Fruit fly (Drosophila melanogaster) whole organism, embryonic: ENCODE measurements around the gene Cpr64Ab.
A peak's percentile ranks its signal among the peaks of the same experiment; 100 is the strongest.

Source experiments
- Ada2b ChIP-seq: fragments of 200-800 bp; sonication (Bioruptor generic); IDR thresholded peaks from 2 replicates; pipeline ENCODE4 v1.3.6; 2022; ENCODE audit warnings: missing biosample characterization, missing genetic modification characterization
- Atf6 ChIP-seq: fragments of 200-800 bp; sonication (Bioruptor generic); IDR thresholded peaks from 2 replicates; pipeline ENCODE4 v1.3.6; 2022; ENCODE audit warnings: missing biosample characterization, missing genetic modification characterization
- C15 ChIP-seq: fragments of 200-800 bp; sonication (Bioruptor generic); IDR thresholded peaks from 3 replicates; pipeline ENCODE4 v1.3.6; 2022; ENCODE audit warnings: missing biosample characterization, missing genetic modification characterization
- CG10209 ChIP-seq: fragments of 200-800 bp; sonication (Bioruptor generic); optimal IDR thresholded peaks from 3 replicates; lab custom pipeline; 2017; ENCODE audit warnings: missing biosample characterization, mild to moderate bottlenecking, missing genetic modification characterization, missing genetic modification reagents
- CG11093 ChIP-seq: fragments of 200-800 bp; sonication (Bioruptor generic); IDR thresholded peaks from 3 replicates; pipeline ENCODE4 v1.3.6; 2022; ENCODE audit warnings: missing biosample characterization, missing genetic modification characterization
- CG12104 ChIP-seq: fragments of 200-800 bp; sonication (Bioruptor generic); optimal IDR thresholded peaks from 3 replicates; lab custom pipeline; 2016; ENCODE audit warnings: missing biosample characterization, missing genetic modification characterization
- CG12659 ChIP-seq: fragments of 200-800 bp; sonication (Bioruptor generic); optimal IDR thresholded peaks from 3 replicates; lab custom pipeline; 2017; ENCODE audit warnings: mild to moderate bottlenecking, missing biosample characterization, missing genetic modification reagents, missing genetic modification characterization
- CG14710 ChIP-seq: fragments of 200-800 bp; sonication (Bioruptor generic); optimal IDR thresholded peaks from 3 replicates; lab custom pipeline; 2019; ENCODE audit warnings: missing biosample characterization, mild to moderate bottlenecking, missing genetic modification characterization, moderate library complexity
- CG16779 ChIP-seq: fragments of 200-800 bp; sonication (Bioruptor generic); IDR thresholded peaks from 2 replicates; pipeline ENCODE4 v1.3.6; 2022; ENCODE audit warnings: missing biosample characterization, missing genetic modification characterization
- CG18619 ChIP-seq: fragments of 200-800 bp; sonication (Bioruptor generic); optimal IDR thresholded peaks from 3 replicates; lab custom pipeline; 2017; ENCODE audit warnings: missing biosample characterization, mild to moderate bottlenecking, missing genetic modification characterization
- CG30403 ChIP-seq: fragments of 200-800 bp; sonication (Bioruptor generic); optimal IDR thresholded peaks from 3 replicates; lab custom pipeline; 2016; ENCODE audit warnings: missing biosample characterization, missing genetic modification characterization
- CG3065 ChIP-seq: fragments of 200-800 bp; sonication (Bioruptor generic); optimal IDR thresholded peaks from 2 replicates; lab custom pipeline; 2016; ENCODE audit warnings: missing biosample characterization, missing genetic modification characterization
- CG33213 ChIP-seq: fragments of 200-800 bp; sonication (Bioruptor generic); optimal IDR thresholded peaks from 3 replicates; lab custom pipeline; 2016; ENCODE audit warnings: missing biosample characterization, missing genetic modification characterization
- CG3726 ChIP-seq: fragments of 200-800 bp; sonication (Bioruptor generic); IDR thresholded peaks from 3 replicates; pipeline ENCODE4, ENCODE4 v1.3.6; 2022; ENCODE audit warnings: missing biosample characterization, missing genetic modification characterization
- CG3995 ChIP-seq: fragments of 200-800 bp; sonication (Bioruptor generic); optimal IDR thresholded peaks from 3 replicates; lab custom pipeline; 2016; ENCODE audit warnings: missing biosample characterization, missing genetic modification characterization
- CG43689 ChIP-seq: fragments of 200-800 bp; sonication (Bioruptor generic); IDR thresholded peaks from 2 replicates; pipeline ENCODE4 v1.3.6; 2022; ENCODE audit warnings: missing biosample characterization, missing genetic modification characterization
- CG4730 ChIP-seq: fragments of 200-800 bp; sonication (Bioruptor generic); IDR thresholded peaks from 2 replicates; pipeline ENCODE4 v1.3.6; 2022; ENCODE audit warnings: missing biosample characterization, missing genetic modification characterization
- CG7928 ChIP-seq: fragments of 200-800 bp; sonication (Bioruptor generic); optimal IDR thresholded peaks from 2 replicates; lab custom pipeline; 2017; ENCODE audit warnings: missing biosample characterization, mild to moderate bottlenecking, missing genetic modification characterization
- CG7963 ChIP-seq: fragments of 200-800 bp; sonication (Bioruptor generic); IDR thresholded peaks from 3 replicates; pipeline ENCODE4 v1.3.6; 2022; ENCODE audit warnings: missing biosample characterization, missing genetic modification characterization; ENCODE audit not compliant: partially characterized antibody
- CG9797 ChIP-seq: fragments of 200-800 bp; sonication (Bioruptor generic); optimal IDR thresholded peaks from 3 replicates; lab custom pipeline; 2018; ENCODE audit warnings: missing biosample characterization, mild to moderate bottlenecking, missing genetic modification characterization
- D19B ChIP-seq: fragments of 200-800 bp; sonication (Bioruptor generic); optimal IDR thresholded peaks from 2 replicates; lab custom pipeline; 2017; ENCODE audit warnings: missing biosample characterization, mild to moderate bottlenecking, missing genetic modification characterization
- Deaf1 ChIP-seq: fragments of 200-800 bp; optimal IDR thresholded peaks from 3 replicates; lab custom pipeline; 2019; ENCODE audit warnings: missing biosample characterization, mild to moderate bottlenecking, missing genetic modification characterization, moderate library complexity
- Dref ChIP-seq: fragments of 200-800 bp; sonication (Bioruptor generic); IDR thresholded peaks from 2 replicates; pipeline ENCODE4 v1.3.6; 2022; ENCODE audit warnings: missing biosample characterization, missing genetic modification characterization
- GATAe ChIP-seq: fragments of 200-800 bp; sonication (Bioruptor generic); conservative IDR thresholded peaks from 2 replicates; pipeline ENCODE4 v1.3.6; 2022; ENCODE audit warnings: missing biosample characterization, missing genetic modification characterization
- H15 ChIP-seq: fragments of 200-800 bp; sonication (Bioruptor generic); IDR thresholded peaks from 3 replicates; pipeline ENCODE4 v1.3.6; 2022; ENCODE audit warnings: missing biosample characterization, missing genetic modification characterization
- Hey ChIP-seq: fragments of 200-800 bp; sonication (Bioruptor generic); optimal IDR thresholded peaks from 3 replicates; lab custom pipeline; 2018; ENCODE audit warnings: missing biosample characterization, mild to moderate bottlenecking, missing genetic modification characterization
- Hmx ChIP-seq: fragments of 200-800 bp; sonication (Bioruptor generic); optimal IDR thresholded peaks from 2 replicates; lab custom pipeline; 2016; ENCODE audit warnings: missing biosample characterization, missing genetic modification characterization
- Hr39 ChIP-seq: fragments of >200 bp; optimal IDR thresholded peaks from 2 replicates; lab custom pipeline; 2017
- Max ChIP-seq: fragments of 200-800 bp; sonication (Bioruptor generic); optimal IDR thresholded peaks from 2 replicates; lab custom pipeline; 2016; ENCODE audit warnings: missing biosample characterization, mild to moderate bottlenecking, missing genetic modification characterization
- Optix ChIP-seq: fragments of 200-800 bp; sonication (Bioruptor generic); IDR thresholded peaks from 3 replicates; pipeline ENCODE4 v1.3.6; 2022; ENCODE audit warnings: missing biosample characterization, missing genetic modification characterization
- Sox102F ChIP-seq: fragments of 200-800 bp; sonication (Bioruptor generic); optimal IDR thresholded peaks from 2 replicates; lab custom pipeline; 2018; ENCODE audit warnings: missing biosample characterization, mild to moderate bottlenecking, missing genetic modification characterization, moderate library complexity
- TFAM ChIP-seq: fragments of 200-800 bp; sonication (Bioruptor generic); optimal IDR thresholded peaks from 2 replicates; lab custom pipeline; 2017; ENCODE audit warnings: missing biosample characterization, missing genetic modification characterization, inconsistent platforms
- Trl ChIP-seq, 3 experiments: fragments of >200 bp in 2 of 3; fragments of 200-800 bp in 1 of 3; sonication (Bioruptor generic) in 1 of 3; optimal IDR thresholded peaks; 2 replicates in 1 of 3; 3 replicates in 2 of 3; lab custom pipeline; 2016 to 2017; ENCODE audit warnings: missing biosample characterization in 1 of 3, missing genetic modification characterization in 1 of 3
- aop ChIP-seq: fragments of 200-800 bp; sonication (Bioruptor generic); IDR thresholded peaks from 2 replicates; pipeline ENCODE4 v1.3.6; 2022; ENCODE audit warnings: missing biosample characterization, missing genetic modification characterization
- crol ChIP-seq: fragments of 200-800 bp; sonication (Bioruptor generic); IDR thresholded peaks from 2 replicates; pipeline ENCODE4 v1.3.6; 2022; ENCODE audit warnings: missing biosample characterization, missing genetic modification characterization
- gem ChIP-seq: fragments of 200-800 bp; sonication (Bioruptor generic); optimal IDR thresholded peaks from 2 replicates; lab custom pipeline; 2019; ENCODE audit warnings: missing biosample characterization, mild to moderate bottlenecking, missing genetic modification characterization, moderate library complexity
- klu ChIP-seq: fragments of 200-800 bp; sonication (Bioruptor generic); IDR thresholded peaks from 2 replicates; pipeline ENCODE4 v1.3.6; 2022; ENCODE audit warnings: missing biosample characterization, missing genetic modification characterization
- lab ChIP-seq: fragments of 200-800 bp; sonication (Bioruptor generic); optimal IDR thresholded peaks from 3 replicates; lab custom pipeline; 2017; ENCODE audit warnings: missing biosample characterization, missing genetic modification characterization, mild to moderate bottlenecking, moderate library complexity, missing genetic modification reagents
- lola ChIP-seq, 3 experiments: fragments of >200 bp in 2 of 3; fragments of 200-800 bp in 1 of 3; sonication (Bioruptor generic) in 1 of 3; optimal IDR thresholded peaks; 2 replicates each; lab custom pipeline; 2017 to 2019; ENCODE audit warnings: missing biosample characterization in 3 of 3, missing genetic modification characterization in 3 of 3, mild to moderate bottlenecking in 1 of 3, moderate library complexity in 1 of 3
- mirr ChIP-seq: fragments of 200-800 bp; sonication (Bioruptor generic); optimal IDR thresholded peaks from 3 replicates; lab custom pipeline; 2018; ENCODE audit warnings: missing biosample characterization, mild to moderate bottlenecking, missing genetic modification characterization
- p53 ChIP-seq: fragments of 200-800 bp; sonication (Bioruptor generic); optimal IDR thresholded peaks from 2 replicates; lab custom pipeline; 2016; ENCODE audit warnings: missing biosample characterization, missing genetic modification characterization
- pfk ChIP-seq: fragments of 200-800 bp; sonication (Bioruptor generic); optimal IDR thresholded peaks from 2 replicates; lab custom pipeline; 2018; ENCODE audit warnings: missing biosample characterization, mild to moderate bottlenecking, missing genetic modification characterization, moderate library complexity
- pita ChIP-seq: fragments of 200-800 bp; sonication (Bioruptor generic); optimal IDR thresholded peaks from 2 replicates; lab custom pipeline; 2017; ENCODE audit warnings: missing biosample characterization, mild to moderate bottlenecking, missing genetic modification characterization
- run ChIP-seq: fragments of 200-800 bp; sonication (Bioruptor generic); optimal IDR thresholded peaks from 3 replicates; lab custom pipeline; 2018; ENCODE audit warnings: missing biosample characterization, mild to moderate bottlenecking, missing genetic modification characterization
- sc ChIP-seq, 3 experiments: fragments of >200 bp in 2 of 3; fragments of 200-800 bp in 1 of 3; sonication (Bioruptor generic) in 1 of 3; optimal IDR thresholded peaks; 2 replicates in 2 of 3; 3 replicates in 1 of 3; lab custom pipeline; 2017; ENCODE audit warnings: mild to moderate bottlenecking in 1 of 3, missing biosample characterization in 1 of 3, missing genetic modification characterization in 1 of 3, missing genetic modification reagents in 1 of 3
- sim ChIP-seq: fragments of 200-800 bp; sonication (Bioruptor generic); IDR thresholded peaks from 2 replicates; pipeline ENCODE4 v1.3.6; 2022; ENCODE audit warnings: missing biosample characterization, missing genetic modification characterization
- slou ChIP-seq: fragments of 200-800 bp; sonication (Bioruptor generic); optimal IDR thresholded peaks from 3 replicates; lab custom pipeline; 2016; ENCODE audit warnings: missing biosample characterization, missing genetic modification characterization
- toy ChIP-seq: fragments of 200-800 bp; sonication (Bioruptor generic); IDR thresholded peaks from 2 replicates; pipeline ENCODE4 v1.3.6; 2022; ENCODE audit warnings: missing biosample characterization, missing genetic modification characterization
- unc-4 ChIP-seq: fragments of 200-800 bp; sonication (Bioruptor generic); IDR thresholded peaks from 2 replicates; pipeline ENCODE4 v1.3.6; 2022; ENCODE audit warnings: missing biosample characterization, missing genetic modification characterization; ENCODE audit not compliant: partially characterized antibody

Cpr64Ab gene

DNA sequence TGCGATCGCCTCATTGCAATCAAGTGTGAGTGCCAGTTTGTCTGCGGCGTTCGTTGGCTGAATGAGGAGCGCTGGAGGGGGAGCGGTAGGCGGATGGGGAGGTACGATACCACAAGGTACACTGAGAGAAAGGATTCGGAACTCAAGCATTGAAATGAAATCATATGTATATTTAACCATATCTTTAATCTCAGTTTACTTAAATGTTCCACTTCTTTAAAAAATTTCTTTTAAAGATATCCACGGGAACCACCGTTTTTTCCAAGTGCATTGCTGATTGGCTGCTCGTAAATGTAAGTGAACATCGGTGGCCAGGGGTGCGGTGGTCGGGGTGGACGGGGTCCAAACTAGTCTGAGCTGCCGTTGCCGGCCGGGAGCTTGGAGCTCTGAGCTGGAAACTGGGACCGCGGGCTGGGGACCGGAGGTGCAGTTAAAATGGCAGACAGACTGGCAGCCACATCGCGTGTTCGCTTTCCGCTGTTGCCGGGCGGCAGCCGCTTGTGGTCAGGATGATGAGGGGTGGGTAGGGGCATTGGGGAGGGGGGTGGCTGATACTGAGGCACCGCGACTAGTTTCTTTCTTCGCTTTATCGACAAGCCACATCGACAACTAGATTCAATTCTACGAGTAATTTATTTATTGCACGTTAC, 17.0 kb upstream of the Cpr64Ab start (continued):
- peak; percentile 49 for TF ChIP-seq slou (GFP tag; lab: Kevin White, UChicago)
- peak; percentile 97 for TF ChIP-seq H15 (GFP tag; lab: Robert Waterston, UW)
- peak; percentile 90; the same call in 2 of the 3 replicates for TF ChIP-seq C15 (GFP tag; lab: Robert Waterston, UW)
- TF ChIP-seq Dref, result no peak
- TF ChIP-seq sim (GFP tag; lab: Robert Waterston, UW), result peak; percentile 95
- peak; percentile 43 for TF ChIP-seq D19B (GFP tag; lab: Kevin White, UChicago)
- TF ChIP-seq CG33213 (GFP tag; lab: Kevin White, UChicago), result peak; percentile 94
- no peak for TF ChIP-seq unc-4 (GFP tag; lab: Robert Waterston, UW)
- peak; percentile 61 for TF ChIP-seq CG7928 (GFP tag; lab: Kevin White, UChicago)
- TF ChIP-seq aop, result peak; percentile 95
- TF ChIP-seq Deaf1 (tag; lab: Kevin White, UChicago), result peak; percentile 81
- peak; percentile 92 for TF ChIP-seq run (tag; lab: Kevin White, UChicago)
- peak; percentile 98 for TF ChIP-seq Optix (GFP tag; lab: Robert Waterston, UW)
- TF ChIP-seq lab (GFP tag; lab: Kevin White, UChicago), result peak; percentile 96
- peak; percentile 96 for TF ChIP-seq CG12659
- TF ChIP-seq Hey (tag; lab: Kevin White, UChicago), result peak; percentile 72
- peak; percentile 91 for TF ChIP-seq CG18619 (GFP tag; lab: Kevin White, UChicago)
- TF ChIP-seq GATAe, result peak; percentile 49; the same call in 1 of the 2 replicates
- TF ChIP-seq CG4730 (GFP tag; lab: Robert Waterston, UW), result peak; percentile 93
- peak; percentile 43 for TF ChIP-seq mirr (GFP tag; lab: Kevin White, UChicago)
- no peak for TF ChIP-seq sc (optimal IDR thresholded peaks at IDR 0.05; lab: Kevin White, UChicago)
- TF ChIP-seq sc (GFP tag; optimal IDR thresholded peaks at IDR 0.05; lab: Kevin White, UChicago), result peak; percentile 95
- TF ChIP-seq lola (GFP tag; optimal IDR thresholded peaks at IDR 0.05; lab: Kevin White, UChicago), result peak in 1 of 3 experiments; percentile 97
- no peak for TF ChIP-seq CG7963 (GFP tag; lab: Robert Waterston, UW)
- TF ChIP-seq CG12104 (GFP tag; lab: Kevin White, UChicago), result peak; percentile 84
- TF ChIP-seq Trl (optimal IDR thresholded peaks at IDR 0.05; lab: Kevin White, UChicago), result no peak
- TF ChIP-seq Trl (GFP tag; optimal IDR thresholded peaks at IDR 0.05; lab: Kevin White, UChicago), result peak; percentile 94
- TF ChIP-seq CG9797 (GFP tag; lab: Kevin White, UChicago), result peak; percentile 44
- peak; percentile 91 for TF ChIP-seq Atf6 (GFP tag; lab: Robert Waterston, UW)
- TF ChIP-seq Hr39 (lab: Kevin White, UChicago), result no peak
- TF ChIP-seq Hmx (GFP tag; lab: Kevin White, UChicago), result peak; percentile 58
- TF ChIP-seq toy, result peak; percentile 73
- peak; percentile 92 for TF ChIP-seq CG43689 (GFP tag; lab: Robert Waterston, UW)
- TF ChIP-seq pita (GFP tag; lab: Kevin White, UChicago), result no peak
- TF ChIP-seq Max (GFP tag; lab: Kevin White, UChicago), result peak; percentile 87
- peak; percentile 95 for TF ChIP-seq CG10209 (GFP tag; lab: Kevin White, UChicago)
- peak; percentile 86 for TF ChIP-seq TFAM (GFP tag; lab: Kevin White, UChicago)
- TF ChIP-seq CG14710, result peak; percentile 96
- TF ChIP-seq CG11093 (GFP tag; lab: Robert Waterston, UW), result peak; percentile 94
- peak; percentile 98 for TF ChIP-seq gem (tag; lab: Kevin White, UChicago)
- peak; percentile 78; the same call in 1 of the 2 replicates for TF ChIP-seq CG16779 (GFP tag; lab: Robert Waterston, UW)
- peak; percentile 95 for TF ChIP-seq CG30403
- peak; percentile 87 for TF ChIP-seq klu (GFP tag; lab: Robert Waterston, UW)
- TF ChIP-seq CG3726 (GFP tag; lab: Robert Waterston, UW), result peak; percentile 95
- TF ChIP-seq CG3065 (GFP tag; lab: Kevin White, UChicago), result peak; percentile 89
- peak; percentile 30 for TF ChIP-seq pfk
- TF ChIP-seq CG3995 (GFP tag; lab: Kevin White, UChicago), result peak; percentile 18
- peak; percentile 97 for TF ChIP-seq crol (GFP tag; lab: Robert Waterston, UW)
- TF ChIP-seq p53 (GFP tag; lab: Kevin White, UChicago), result peak; percentile 83
- TF ChIP-seq Sox102F (GFP tag; lab: Kevin White, UChicago), result peak; percentile 98
- peak; percentile 97 for TF ChIP-seq Ada2b (GFP tag; lab: Robert Waterston, UW)
